Worm (Caenorhabditis elegans) whole organism, young adult: ENCODE measurements around the gene cdc-73.

Source experiments
- B0019.2 ChIP-seq: fragments of 200-800 bp; sonication (Bioruptor generic); conservative IDR thresholded peaks from 2 replicates; pipeline ENCODE4 v1.3.6; 2022; ENCODE audit warnings: missing genetic modification reagents, missing genetic modification characterization, missing compliant biosample characterization
- B0035.1 ChIP-seq: sonication (generic microtip); optimal IDR thresholded peaks from 2 replicates; lab custom pipeline; 2016; ENCODE audit warnings: missing genetic modification characterization, mild to moderate bottlenecking, missing compliant biosample characterization, missing genotype, missing genetic modification reagents
- B0261.1 ChIP-seq: sonication (generic microtip); optimal IDR thresholded peaks from 2 replicates; lab custom pipeline; 2016; ENCODE audit warnings: mild to moderate bottlenecking, missing genetic modification characterization, moderate library complexity, missing compliant biosample characterization
- C06A6.2 ChIP-seq: fragments of 200-800 bp; sonication (Bioruptor generic); conservative IDR thresholded peaks from 2 replicates; pipeline ENCODE4 v1.3.6; 2022; ENCODE audit warnings: missing genetic modification characterization, missing compliant biosample characterization
- C17E4.6 ChIP-seq: fragments of 200-800 bp; sonication (Bioruptor generic); IDR thresholded peaks from 2 replicates; pipeline ENCODE4 v1.3.6; 2022; ENCODE audit warnings: missing genetic modification reagents, missing genetic modification characterization, missing compliant biosample characterization
- F10E7.11 ChIP-seq: sonication (generic microtip); optimal IDR thresholded peaks from 2 replicates; lab custom pipeline; 2017; ENCODE audit warnings: mild to moderate bottlenecking, missing genetic modification characterization, moderate library complexity, missing compliant biosample characterization
- F37B4.10 ChIP-seq: fragments of 200-800 bp; sonication (Bioruptor generic); IDR thresholded peaks from 2 replicates; pipeline ENCODE4 v1.3.6; 2022; ENCODE audit warnings: missing genetic modification characterization, missing compliant biosample characterization
- F52B5.7 ChIP-seq: sonication (generic microtip); optimal IDR thresholded peaks from 2 replicates; lab custom pipeline; 2016; ENCODE audit warnings: mild to moderate bottlenecking, missing genetic modification characterization, missing compliant biosample characterization
- F57A8.1 ChIP-seq: fragments of 200-800 bp; sonication (Bioruptor generic); optimal IDR thresholded peaks from 2 replicates; lab custom pipeline; 2018; ENCODE audit warnings: mild to moderate bottlenecking, missing genetic modification characterization, moderate library complexity, missing compliant biosample characterization
- F57C9.4 ChIP-seq: sonication (generic microtip); optimal IDR thresholded peaks from 2 replicates; lab custom pipeline; 2017; ENCODE audit warnings: mild to moderate bottlenecking, missing genetic modification characterization, missing compliant biosample characterization
- Y53G8AR.9 ChIP-seq: fragments of 200-800 bp; sonication (Bioruptor generic); conservative IDR thresholded peaks from 2 replicates; pipeline ENCODE4 v1.3.6; 2022; ENCODE audit warnings: missing genetic modification reagents, missing genetic modification characterization, missing compliant biosample characterization
- ZK185.1 ChIP-seq: sonication (generic microtip); optimal IDR thresholded peaks from 2 replicates; lab custom pipeline; 2016; ENCODE audit warnings: mild to moderate bottlenecking, missing genetic modification characterization, missing compliant biosample characterization; ENCODE audit not compliant: poor library complexity, severe bottlenecking
- akir-1 ChIP-seq: fragments of 200-800 bp; sonication (Bioruptor generic); optimal IDR thresholded peaks from 2 replicates; lab custom pipeline; 2018; ENCODE audit warnings: mild to moderate bottlenecking, missing genetic modification characterization, moderate library complexity, missing compliant biosample characterization
- ama-1 ChIP-seq, 3 experiments: fragments of 150-350 bp in 1 of 3; sonication (generic microtip) in 2 of 3; optimal IDR thresholded peaks; 2 replicates each; lab custom pipeline; 2014 to 2018; ENCODE audit warnings: missing biosample characterization in 2 of 3, missing genetic modification characterization in 2 of 3, missing genetic modification reagents in 2 of 3
- aptf-3 ChIP-seq: fragments of 200-800 bp; sonication (Bioruptor generic); IDR thresholded peaks from 2 replicates; pipeline ENCODE4 v1.3.6; 2022; ENCODE audit warnings: missing genetic modification characterization, missing compliant biosample characterization
- atf-7 ChIP-seq: sonication (generic microtip); optimal IDR thresholded peaks from 2 replicates; lab custom pipeline; 2017; ENCODE audit warnings: mild to moderate bottlenecking, missing genetic modification characterization, missing compliant biosample characterization
- attf-3 ChIP-seq: fragments of 200-800 bp; sonication (Bioruptor generic); conservative IDR thresholded peaks from 2 replicates; pipeline ENCODE4 v1.3.6; 2022; ENCODE audit warnings: missing genetic modification reagents, missing genetic modification characterization, missing compliant biosample characterization
- attf-5 ChIP-seq: fragments of 200-800 bp; sonication (Bioruptor generic); optimal IDR thresholded peaks from 2 replicates; lab custom pipeline; 2018; ENCODE audit warnings: mild to moderate bottlenecking, missing genetic modification characterization, missing compliant biosample characterization
- cebp-1 ChIP-seq, 2 experiments: fragments of 200-800 bp in 1 of 2; sonication (Bioruptor generic) in 1 of 2; sonication (generic microtip) in 1 of 2; IDR thresholded peaks in 1 of 2; optimal IDR thresholded peaks in 1 of 2; 2 replicates each; pipeline versions ENCODE4 v1.3.6 to Lab custom; 2017 to 2022; ENCODE audit warnings: missing compliant biosample characterization in 2 of 2, missing genetic modification characterization in 2 of 2, mild to moderate bottlenecking in 1 of 2, missing genetic modification reagents in 1 of 2, moderate library complexity in 1 of 2
- cebp-2 ChIP-seq: fragments of 200-800 bp; sonication (Bioruptor generic); IDR thresholded peaks from 2 replicates; pipeline ENCODE4 v1.3.6; 2022; ENCODE audit warnings: missing genetic modification characterization, missing compliant biosample characterization
- ceh-79 ChIP-seq: sonication (generic microtip); optimal IDR thresholded peaks from 2 replicates; lab custom pipeline; 2017; ENCODE audit warnings: mild to moderate bottlenecking, missing genetic modification characterization, missing compliant biosample characterization
- ceh-91 ChIP-seq: fragments of 200-800 bp; sonication (Bioruptor generic); IDR thresholded peaks from 2 replicates; pipeline ENCODE4 v1.3.6; 2022; ENCODE audit warnings: missing genetic modification reagents, missing genetic modification characterization, missing compliant biosample characterization
- chd-7 ChIP-seq: sonication (generic microtip); optimal IDR thresholded peaks from 2 replicates; lab custom pipeline; 2016; ENCODE audit warnings: mild to moderate bottlenecking, missing genetic modification characterization, moderate library complexity, missing compliant biosample characterization
- die-1 ChIP-seq: sonication (generic microtip); optimal IDR thresholded peaks from 2 replicates; lab custom pipeline; 2016; ENCODE audit warnings: missing genotype, mild to moderate bottlenecking, missing genetic modification characterization, missing compliant biosample characterization
- ets-4 ChIP-seq: fragments of 200-800 bp; sonication (Bioruptor generic); optimal IDR thresholded peaks from 2 replicates; lab custom pipeline; 2018; ENCODE audit warnings: mild to moderate bottlenecking, missing genetic modification characterization, missing compliant biosample characterization
- lag-1 ChIP-seq: fragments of 200-800 bp; sonication (Bioruptor generic); IDR thresholded peaks from 2 replicates; pipeline ENCODE4 v1.3.6; 2022; ENCODE audit warnings: missing genetic modification reagents, missing genetic modification characterization, missing compliant biosample characterization
- madf-10 ChIP-seq: sonication (generic microtip); optimal IDR thresholded peaks from 2 replicates; lab custom pipeline; 2016; ENCODE audit warnings: mild to moderate bottlenecking, missing genetic modification characterization, missing compliant biosample characterization
- madf-3 ChIP-seq: fragments of 200-800 bp; sonication (Bioruptor generic); IDR thresholded peaks from 2 replicates; pipeline ENCODE4 v1.3.6; 2022; ENCODE audit warnings: missing genetic modification reagents, missing genetic modification characterization, missing compliant biosample characterization
- mel-28 ChIP-seq: sonication (generic microtip); optimal IDR thresholded peaks from 2 replicates; lab custom pipeline; 2016; ENCODE audit warnings: borderline replicate concordance, mild to moderate bottlenecking, missing genetic modification characterization, missing compliant biosample characterization
- nfya-1 ChIP-seq: sonication (generic microtip); optimal IDR thresholded peaks from 2 replicates; lab custom pipeline; 2017; ENCODE audit warnings: antibody characterized with exemption, missing compliant biosample characterization, missing genetic modification characterization, borderline replicate concordance; ENCODE audit not compliant: insufficient read depth
- nfya-2 ChIP-seq: fragments of 200-800 bp; sonication (Bioruptor generic); IDR thresholded peaks from 2 replicates; pipeline ENCODE4 v1.3.6; 2022; ENCODE audit warnings: missing genetic modification reagents, missing genetic modification characterization, missing compliant biosample characterization
- nhr-90 ChIP-seq: sonication (generic microtip); optimal IDR thresholded peaks from 2 replicates; lab custom pipeline; 2016; ENCODE audit warnings: missing genotype, mild to moderate bottlenecking, missing genetic modification characterization, missing compliant biosample characterization
- pbrm-1 ChIP-seq: fragments of 200-800 bp; sonication (Bioruptor generic); IDR thresholded peaks from 2 replicates; pipeline ENCODE4 v1.3.6; 2022; ENCODE audit warnings: missing genetic modification reagents, missing genetic modification characterization, missing compliant biosample characterization
- rcor-1 ChIP-seq: fragments of 200-800 bp; sonication (Bioruptor generic); IDR thresholded peaks from 2 replicates; pipeline ENCODE4 v1.3.6; 2022; ENCODE audit warnings: missing genetic modification reagents, missing genetic modification characterization, missing compliant biosample characterization
- rec-8 ChIP-seq, 2 experiments: sonication (generic microtip); optimal IDR thresholded peaks; 2 replicates each; lab custom pipeline; 2016; ENCODE audit warnings: mild to moderate bottlenecking in 2 of 2, missing genetic modification characterization in 2 of 2, missing genetic modification reagents in 2 of 2, missing genotype in 2 of 2, missing biosample characterization in 1 of 2, missing compliant biosample characterization in 1 of 2, moderate library complexity in 1 of 2
- rpc-1 ChIP-seq, 2 experiments: fragments of 150-350 bp in 1 of 2; sonication (generic microtip) in 1 of 2; optimal IDR thresholded peaks; 2 replicates each; lab custom pipeline; 2014 to 2018; ENCODE audit warnings: missing biosample characterization in 1 of 2, missing genetic modification characterization in 1 of 2, missing genetic modification reagents in 1 of 2, missing genotype in 1 of 2
- sdz-38 ChIP-seq: sonication (generic microtip); optimal IDR thresholded peaks from 2 replicates; lab custom pipeline; 2016; ENCODE audit warnings: missing genotype, missing genetic modification characterization, missing compliant biosample characterization
- snpc-1.3 ChIP-seq: sonication (generic microtip); optimal IDR thresholded peaks from 2 replicates; lab custom pipeline; 2017; ENCODE audit warnings: missing genetic modification characterization, mild to moderate bottlenecking, missing compliant biosample characterization, antibody characterized with exemption, moderate library complexity, missing genotype, missing genetic modification reagents; ENCODE audit not compliant: insufficient read depth
- snpc-3.4 ChIP-seq: sonication (generic microtip); optimal IDR thresholded peaks from 2 replicates; lab custom pipeline; 2017; ENCODE audit warnings: missing genetic modification characterization, mild to moderate bottlenecking, missing compliant biosample characterization, antibody characterized with exemption, moderate library complexity, missing genotype, missing genetic modification reagents
- sptf-2 ChIP-seq: fragments of 200-800 bp; sonication (Bioruptor generic); optimal IDR thresholded peaks from 2 replicates; lab custom pipeline; 2018; ENCODE audit warnings: mild to moderate bottlenecking, missing genetic modification characterization, missing compliant biosample characterization
- tbx-9 ChIP-seq: sonication (generic microtip); optimal IDR thresholded peaks from 2 replicates; lab custom pipeline; 2016; ENCODE audit warnings: borderline replicate concordance, missing genetic modification characterization, inconsistent platforms, missing compliant biosample characterization
- unc-62 ChIP-seq: fragments of 150-350 bp; optimal IDR thresholded peaks from 2 replicates; lab custom pipeline; 2014; ENCODE audit warnings: missing biosample characterization, missing genetic modification reagents, missing genetic modification characterization
- xnd-1 ChIP-seq: sonication (generic microtip); optimal IDR thresholded peaks from 2 replicates; lab custom pipeline; 2016; ENCODE audit warnings: missing genotype, missing genetic modification reagents, missing genetic modification characterization, missing compliant biosample characterization
- ztf-22 ChIP-seq: fragments of 200-800 bp; sonication (Bioruptor generic); optimal IDR thresholded peaks from 2 replicates; lab custom pipeline; 2018; ENCODE audit warnings: mild to moderate bottlenecking, missing genetic modification characterization, moderate library complexity, missing compliant biosample characterization
- ztf-26 ChIP-seq: sonication (generic microtip); optimal IDR thresholded peaks from 2 replicates; lab custom pipeline; 2017; ENCODE audit warnings: missing genetic modification characterization, missing compliant biosample characterization
- ztf-3 ChIP-seq: fragments of 200-800 bp; sonication (Bioruptor generic); optimal IDR thresholded peaks from 2 replicates; lab custom pipeline; 2018; ENCODE audit warnings: mild to moderate bottlenecking, missing genetic modification characterization, missing compliant biosample characterization

cdc-73 gene

ce11 chrIV:4049398-4049998, 7.1 kb downstream of the cdc-73 start, which contains the start of gene pcn-1 (continued):
- TF ChIP-seq nfya-2 (no peak), ceh-91 (GFP tag; lab: Robert Waterston, UW) (peak; percentile 96), nhr-90 (tag; lab: Kevin White, UChicago) (no peak), xnd-1 (tag; lab: Kevin White, UChicago) (peak; percentile 98), F52B5.7 (peak; percentile 24), die-1 (tag; lab: Kevin White, UChicago) (no peak), chd-7 (tag; lab: Kevin White, UChicago) (peak; percentile 89), mel-28 (tag; lab: Kevin White, UChicago) (peak; percentile 64), Y53G8AR.9 (GFP tag; lab: Robert Waterston, UW) (peak; percentile 98), F57C9.4 (tag; lab: Kevin White, UChicago) (peak; percentile 89), rpc-1 (optimal IDR thresholded peaks at IDR 0.05; lab: Kevin White, UChicago) (no peak), rpc-1 (tag; optimal IDR thresholded peaks at IDR 0.05; lab: Kevin White, UChicago) (no peak), snpc-1.3 (tag; lab: Kevin White, UChicago) (peak; percentile 52), lag-1 (GFP tag; lab: Robert Waterston, UW) (no peak), madf-10 (tag; lab: Kevin White, UChicago) (peak; percentile 86), F37B4.10 (GFP tag; lab: Robert Waterston, UW) (peak; percentile 93), pbrm-1 (GFP tag; lab: Robert Waterston, UW) (peak; percentile 97), aptf-3 (GFP tag; lab: Robert Waterston, UW) (0 out of 2 replicates have a peak, but pooled peaks have one; percentile 36), ama-1 (optimal IDR thresholded peaks at IDR 0.05; lab: Kevin White, UChicago) (no peak), ama-1 (GFP tag; optimal IDR thresholded peaks at IDR 0.05; lab: Kevin White, UChicago) (peak in 1 of 2 experiments; percentile 23), rec-8 (tag; optimal IDR thresholded peaks at IDR 0.05; lab: Kevin White, UChicago) (peak in 1 of 2 experiments; percentile 9), attf-3 (GFP tag; lab: Robert Waterston, UW) (peak; percentile 78), sptf-2 (no peak), sdz-38 (no peak), ceh-79 (tag; lab: Kevin White, UChicago) (peak; percentile 41), unc-62 (GFP tag; lab: Kevin White, UChicago) (no peak), madf-3 (GFP tag; lab: Robert Waterston, UW) (peak; percentile 96), B0019.2 (GFP tag; lab: Robert Waterston, UW) (peak; percentile 87), ets-4 (GFP tag; lab: Kevin White, UChicago) (no peak), C06A6.2 (GFP tag; lab: Robert Waterston, UW) (peak; percentile 84), attf-5 (peak; percentile 97), rcor-1 (peak; percentile 95), F57A8.1 (GFP tag; lab: Kevin White, UChicago) (no peak), B0261.1 (tag; lab: Kevin White, UChicago) (peak; percentile 37), nfya-1 (tag; lab: Kevin White, UChicago) (no peak), F10E7.11 (tag; lab: Kevin White, UChicago) (peak; percentile 62), cebp-1 (GFP tag; IDR thresholded peaks at IDR 0.05; lab: Robert Waterston, UW) (peak; percentile 79), cebp-1 (tag; optimal IDR thresholded peaks at IDR 0.05; lab: Kevin White, UChicago) (peak; percentile 93), akir-1 (GFP tag; lab: Kevin White, UChicago) (no peak), tbx-9 (tag; lab: Kevin White, UChicago) (no peak), ZK185.1 (tag; lab: Kevin White, UChicago) (peak; percentile 82), ztf-22 (GFP tag; lab: Kevin White, UChicago) (peak; percentile 29), ztf-3 (GFP tag; lab: Kevin White, UChicago) (peak; percentile 67), ztf-26 (tag; lab: Kevin White, UChicago) (peak; percentile 96), cebp-2 (GFP tag; lab: Robert Waterston, UW) (no peak), snpc-3.4 (peak; percentile 86), atf-7 (tag; lab: Kevin White, UChicago) (peak; percentile 91), C17E4.6 (GFP tag; lab: Robert Waterston, UW) (peak; percentile 98), B0035.1 (tag; lab: Kevin White, UChicago) (peak; percentile 85)
